Worm (Caenorhabditis elegans) whole organism, midembryonic: Measurements from ENCODE around the gene dsh-2.

Experiments
- cog-1 ChIP-seq: sonication (generic microtip); optimal IDR thresholded peaks from 2 replicates; lab custom pipeline; 2016; ENCODE audit warnings: missing genetic modification characterization, missing compliant biosample characterization
- flt-1 ChIP-seq: fragments of 200-800 bp; sonication (Bioruptor generic); IDR thresholded peaks from 2 replicates; pipeline ENCODE4 v1.3.6; 2022; ENCODE audit warnings: missing genetic modification characterization, missing compliant biosample characterization
- klf-2 ChIP-seq: fragments of 200-800 bp; sonication (Bioruptor generic); conservative IDR thresholded peaks from 2 replicates; pipeline ENCODE4 v1.3.6; 2022; ENCODE audit warnings: missing genetic modification reagents, missing genetic modification characterization, missing compliant biosample characterization
- med-1 ChIP-seq: sonication (generic microtip); optimal IDR thresholded peaks from 2 replicates; lab custom pipeline; 2017; ENCODE audit warnings: missing genetic modification characterization, mild to moderate bottlenecking, missing compliant biosample characterization, antibody characterized with exemption, missing genetic modification reagents; ENCODE audit not compliant: insufficient read depth
- ref-1 ChIP-seq: fragments of 200-800 bp; sonication (Bioruptor generic); conservative IDR thresholded peaks from 2 replicates; pipeline ENCODE4 v1.3.6; 2022; ENCODE audit warnings: missing genetic modification reagents, missing genetic modification characterization, missing compliant biosample characterization
- tab-1 ChIP-seq: fragments of 200-800 bp; sonication (Bioruptor generic); IDR thresholded peaks from 2 replicates; pipeline ENCODE4 v1.3.6; 2022; ENCODE audit warnings: missing genetic modification characterization, missing compliant biosample characterization
- ztf-23 ChIP-seq: fragments of 200-800 bp; sonication (Bioruptor generic); IDR thresholded peaks from 2 replicates; pipeline ENCODE4 v1.3.6; 2022; ENCODE audit warnings: missing genetic modification reagents, missing genetic modification characterization, missing compliant biosample characterization
- ztf-29 ChIP-seq: fragments of 200-800 bp; sonication (Bioruptor generic); IDR thresholded peaks from 2 replicates; pipeline ENCODE4 v1.3.6; 2022; ENCODE audit warnings: missing genetic modification reagents, missing genetic modification characterization, missing compliant biosample characterization

DNA sequence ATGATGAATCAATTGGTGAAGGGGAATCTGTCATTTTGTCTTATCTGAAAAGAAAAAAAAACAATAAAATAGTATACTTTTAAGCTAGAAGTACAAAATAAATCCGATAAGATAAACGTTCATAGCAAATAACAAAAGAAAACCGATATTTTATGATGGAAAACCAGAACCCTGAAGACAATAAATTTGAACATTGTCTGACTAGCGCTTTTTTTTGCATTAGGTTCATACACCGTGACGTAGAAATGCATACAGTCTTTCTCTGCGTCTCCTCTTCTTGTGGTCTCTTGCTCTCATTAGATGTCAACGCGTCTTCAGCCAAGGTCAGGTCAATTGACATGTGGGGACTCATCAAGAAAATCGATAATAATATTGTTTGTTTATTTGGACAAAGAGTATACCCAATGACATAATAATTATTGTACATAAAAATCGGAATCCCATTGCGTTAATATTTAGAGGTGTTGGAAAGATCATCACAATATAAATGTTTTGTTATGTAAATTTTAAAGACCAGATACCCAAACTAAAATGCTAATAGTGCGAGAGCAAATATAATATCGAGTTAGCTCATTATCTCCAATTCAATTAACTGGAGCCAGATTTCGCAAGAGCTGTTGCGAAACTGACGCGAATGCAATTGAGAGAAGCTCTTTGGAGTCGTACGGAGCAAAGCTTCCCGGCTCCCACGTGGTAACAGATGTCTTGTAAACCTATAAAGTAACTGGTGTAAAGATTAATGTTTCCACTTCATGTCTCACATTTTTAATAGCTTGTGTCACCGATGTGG lies at the start of gene dsh-2:
- TF ChIP-seq flt-1 (GFP tag; lab: Robert Waterston, UW) = no peak
- no peak for TF ChIP-seq ztf-23 (GFP tag; lab: Robert Waterston, UW)
- TF ChIP-seq med-1 (GFP tag; lab: Kevin White, UChicago) = no peak
- no peak for TF ChIP-seq cog-1 (tag; lab: Kevin White, UChicago)
- no peak for TF ChIP-seq tab-1 (GFP tag; lab: Robert Waterston, UW)
- TF ChIP-seq klf-2 (GFP tag; lab: Robert Waterston, UW) = no peak
- no peak for TF ChIP-seq ztf-29 (GFP tag; lab: Robert Waterston, UW)
- TF ChIP-seq ref-1 (GFP tag; lab: Robert Waterston, UW) = no peak
